Worm (Caenorhabditis elegans) whole organism, L1 larva: ENCODE data around the gene acy-4.

Source experiments
- C04F5.9 ChIP-seq: sonication (generic microtip); optimal IDR thresholded peaks from 2 replicates; lab custom pipeline; 2016; ENCODE audit warnings: missing genetic modification characterization, missing compliant biosample characterization
- F16B12.6 ChIP-seq: fragments of 150-350 bp; optimal IDR thresholded peaks from 2 replicates; lab custom pipeline; 2014; ENCODE audit warnings: missing biosample characterization, missing genetic modification characterization
- Y116A8C.19 ChIP-seq: sonication (generic microtip); optimal IDR thresholded peaks from 2 replicates; lab custom pipeline; 2016; ENCODE audit warnings: missing compliant biosample characterization, missing genetic modification characterization, borderline replicate concordance
- blmp-1 ChIP-seq: fragments of 150-350 bp; optimal IDR thresholded peaks from 2 replicates; lab custom pipeline; 2014; ENCODE audit warnings: missing biosample characterization, missing genetic modification characterization
- ceh-63 ChIP-seq: fragments of 200-800 bp; sonication (Bioruptor generic); optimal IDR thresholded peaks from 2 replicates; lab custom pipeline; 2018; ENCODE audit warnings: mild to moderate bottlenecking, missing genetic modification characterization, missing compliant biosample characterization
- ceh-82 ChIP-seq, 3 experiments: fragments of 150-350 bp in 1 of 3; sonication (generic microtip) in 2 of 3; optimal IDR thresholded peaks; 2 replicates each; lab custom pipeline; 2014 to 2017; ENCODE audit warnings: missing biosample characterization in 3 of 3, missing genetic modification characterization in 3 of 3
- dsc-1 ChIP-seq: sonication (generic microtip); optimal IDR thresholded peaks from 2 replicates; lab custom pipeline; 2016; ENCODE audit warnings: mild to moderate bottlenecking, missing genetic modification characterization, missing compliant biosample characterization
- efl-1 ChIP-seq, 4 experiments: fragments of 150-350 bp; optimal IDR thresholded peaks in 3 of 4; peaks in 1 of 4; 1 replicate in 1 of 4; 2 replicates in 3 of 4; lab custom pipeline; 2014; ENCODE audit warnings: missing biosample characterization in 2 of 4, missing genetic modification characterization in 2 of 4, missing genetic modification reagents in 2 of 4
- efl-3 ChIP-seq: fragments of 200-800 bp; sonication (Bioruptor generic); optimal IDR thresholded peaks from 2 replicates; lab custom pipeline; 2018; ENCODE audit warnings: mild to moderate bottlenecking, missing genetic modification characterization, missing compliant biosample characterization
- egl-13 ChIP-seq: sonication (generic microtip); optimal IDR thresholded peaks from 2 replicates; lab custom pipeline; 2016; ENCODE audit warnings: missing genotype, missing genetic modification reagents, missing genetic modification characterization, missing compliant biosample characterization
- elt-2 ChIP-seq: sonication (generic microtip); optimal IDR thresholded peaks from 2 replicates; lab custom pipeline; 2016; ENCODE audit warnings: missing genetic modification characterization, mild to moderate bottlenecking, inconsistent platforms, missing compliant biosample characterization, missing genetic modification reagents
- elt-3 ChIP-seq, 6 experiments: fragments of 150-350 bp in 1 of 6; sonication (generic microtip); optimal IDR thresholded peaks; 2 replicates each; lab custom pipeline; 2017 to 2018; ENCODE audit warnings: missing biosample characterization in 6 of 6, missing genetic modification characterization in 6 of 6, inconsistent platforms in 1 of 6
- ets-5 ChIP-seq: fragments of 200-800 bp; sonication (Bioruptor generic); IDR thresholded peaks from 2 replicates; pipeline ENCODE4 v1.3.6; 2022; ENCODE audit warnings: missing genetic modification characterization, missing compliant biosample characterization
- fkh-8 ChIP-seq: sonication (generic microtip); optimal IDR thresholded peaks from 2 replicates; lab custom pipeline; 2016; ENCODE audit warnings: mild to moderate bottlenecking, missing genetic modification characterization, missing compliant biosample characterization
- hlh-17 ChIP-seq: fragments of 200-800 bp; sonication (Bioruptor generic); optimal IDR thresholded peaks from 2 replicates; lab custom pipeline; 2018; ENCODE audit warnings: missing genetic modification characterization, mild to moderate bottlenecking, missing compliant biosample characterization, moderate library complexity, borderline replicate concordance
- lin-14 ChIP-seq: fragments of 200-800 bp; sonication (Bioruptor generic); optimal IDR thresholded peaks from 2 replicates; lab custom pipeline; 2018; ENCODE audit warnings: mild to moderate bottlenecking, missing genetic modification characterization, moderate library complexity, missing compliant biosample characterization
- lin-15B ChIP-seq: fragments of 150-350 bp; sonication (generic microtip); optimal IDR thresholded peaks from 3 replicates; lab custom pipeline; 2014; ENCODE audit warnings: missing biosample characterization, missing genetic modification characterization
- lin-35 ChIP-seq, 2 experiments: fragments of 150-350 bp; optimal IDR thresholded peaks; 2 replicates each; lab custom pipeline; 2014; ENCODE audit warnings: missing biosample characterization in 2 of 2, missing genetic modification characterization in 2 of 2, missing genetic modification reagents in 2 of 2
- lir-3 ChIP-seq: sonication (generic microtip); optimal IDR thresholded peaks from 2 replicates; lab custom pipeline; 2016; ENCODE audit warnings: mild to moderate bottlenecking, missing genetic modification characterization, moderate library complexity, missing compliant biosample characterization; ENCODE audit not compliant: poor library complexity
- lsy-2 ChIP-seq, 2 experiments: fragments of 150-350 bp; optimal IDR thresholded peaks; 2 replicates each; lab custom pipeline; 2014; ENCODE audit warnings: missing biosample characterization in 2 of 2, missing genetic modification characterization in 2 of 2
- mab-9 ChIP-seq: fragments of 200-800 bp; sonication (Bioruptor generic); IDR thresholded peaks from 2 replicates; pipeline ENCODE4 v1.3.6; 2022; ENCODE audit warnings: missing genetic modification reagents, missing genetic modification characterization, missing compliant biosample characterization
- mef-2 ChIP-seq: fragments of 150-350 bp; optimal IDR thresholded peaks from 2 replicates; lab custom pipeline; 2014; ENCODE audit warnings: missing biosample characterization, missing genetic modification characterization
- nhr-12 ChIP-seq: sonication (generic microtip); optimal IDR thresholded peaks from 2 replicates; lab custom pipeline; 2017; ENCODE audit warnings: missing biosample characterization, missing genetic modification characterization
- nhr-19 ChIP-seq: fragments of 200-800 bp; sonication (Bioruptor generic); conservative IDR thresholded peaks from 2 replicates; pipeline ENCODE4 v1.3.6; 2022; ENCODE audit warnings: missing genetic modification characterization, missing compliant biosample characterization
- nhr-20 ChIP-seq: sonication (generic microtip); optimal IDR thresholded peaks from 2 replicates; lab custom pipeline; 2016; ENCODE audit warnings: mild to moderate bottlenecking, missing genetic modification characterization, missing compliant biosample characterization
- nhr-28 ChIP-seq: fragments of 150-350 bp; optimal IDR thresholded peaks from 2 replicates; lab custom pipeline; 2014; ENCODE audit warnings: missing biosample characterization, missing genetic modification characterization
- nhr-47 ChIP-seq: sonication (generic microtip); optimal IDR thresholded peaks from 2 replicates; lab custom pipeline; 2016; ENCODE audit warnings: mild to moderate bottlenecking, missing genetic modification characterization, moderate library complexity, missing compliant biosample characterization
- nhr-76 ChIP-seq: sonication (generic microtip); optimal IDR thresholded peaks from 2 replicates; lab custom pipeline; 2017; ENCODE audit warnings: missing biosample characterization, missing genetic modification characterization
- nhr-77 ChIP-seq: fragments of 150-350 bp; optimal IDR thresholded peaks from 2 replicates; lab custom pipeline; 2014; ENCODE audit warnings: missing biosample characterization, missing genetic modification characterization
- nhr-85 ChIP-seq: sonication (generic microtip); peaks from one replicate; lab custom pipeline; 2016; ENCODE audit warnings: missing genetic modification characterization, inconsistent platforms, missing compliant biosample characterization
- nhr-90 ChIP-seq: sonication (generic microtip); optimal IDR thresholded peaks from 2 replicates; lab custom pipeline; 2016; ENCODE audit warnings: mild to moderate bottlenecking, missing genetic modification characterization, missing compliant biosample characterization; ENCODE audit not compliant: poor library complexity
- pag-3 ChIP-seq: sonication (generic microtip); optimal IDR thresholded peaks from 2 replicates; lab custom pipeline; 2017; ENCODE audit warnings: missing genetic modification characterization, mild to moderate bottlenecking, missing compliant biosample characterization, antibody characterized with exemption, borderline replicate concordance; ENCODE audit not compliant: insufficient read depth
- pax-3 ChIP-seq: fragments of 200-800 bp; sonication (Bioruptor generic); optimal IDR thresholded peaks from 2 replicates; lab custom pipeline; 2018; ENCODE audit warnings: mild to moderate bottlenecking, missing genetic modification characterization, moderate library complexity, missing compliant biosample characterization
- rnt-1 ChIP-seq: sonication (generic microtip); optimal IDR thresholded peaks from 2 replicates; lab custom pipeline; 2016; ENCODE audit warnings: mild to moderate bottlenecking, missing genetic modification characterization, moderate library complexity, missing compliant biosample characterization
- skn-1 ChIP-seq: fragments of 150-350 bp; optimal IDR thresholded peaks from 2 replicates; lab custom pipeline; 2014; ENCODE audit warnings: missing biosample characterization, missing genetic modification characterization
- snpc-4 ChIP-seq: fragments of 150-350 bp; optimal IDR thresholded peaks from 2 replicates; lab custom pipeline; 2014; ENCODE audit warnings: missing biosample characterization, missing genetic modification characterization
- sox-4 ChIP-seq: sonication (generic microtip); optimal IDR thresholded peaks from 2 replicates; lab custom pipeline; 2016; ENCODE audit warnings: missing genetic modification characterization, missing compliant biosample characterization
- sptf-1 ChIP-seq: fragments of 150-350 bp; optimal IDR thresholded peaks from 2 replicates; lab custom pipeline; 2014; ENCODE audit warnings: missing biosample characterization, missing genetic modification characterization
- swsn-7 ChIP-seq: sonication (generic microtip); optimal IDR thresholded peaks from 2 replicates; lab custom pipeline; 2016; ENCODE audit warnings: missing genetic modification characterization, missing compliant biosample characterization
- tbx-2 ChIP-seq: sonication (generic microtip); optimal IDR thresholded peaks from 2 replicates; lab custom pipeline; 2016; ENCODE audit warnings: missing genetic modification characterization, missing compliant biosample characterization
- unc-130 ChIP-seq: fragments of 150-350 bp; optimal IDR thresholded peaks from 2 replicates; lab custom pipeline; 2017; ENCODE audit warnings: missing biosample characterization, missing genetic modification characterization, inconsistent platforms
- unc-86 ChIP-seq: sonication (generic microtip); optimal IDR thresholded peaks from 2 replicates; lab custom pipeline; 2016; ENCODE audit warnings: missing genetic modification characterization, missing compliant biosample characterization
- unc-98 ChIP-seq: fragments of 200-800 bp; sonication (Bioruptor generic); IDR thresholded peaks from 2 replicates; pipeline ENCODE4 v1.3.6; 2022; ENCODE audit warnings: missing genetic modification characterization, missing compliant biosample characterization
- xbp-1 ChIP-seq: sonication (generic microtip); optimal IDR thresholded peaks from 2 replicates; lab custom pipeline; 2016; ENCODE audit warnings: missing genetic modification characterization, missing compliant biosample characterization
- zag-1 ChIP-seq: fragments of 150-350 bp; optimal IDR thresholded peaks from 2 replicates; lab custom pipeline; 2014; ENCODE audit warnings: missing biosample characterization, missing genetic modification characterization

The acy-4 gene

ce11 chrV:5596391-5597030 lies 34.2 kb downstream of the acy-4 start, which contains the start of gene zhit-1 (continued):
- TF ChIP-seq lsy-2 (tag; optimal IDR thresholded peaks at IDR 0.05; lab: Kevin White, UChicago) (peak; percentile 21 to 70), sox-4 (tag; lab: Kevin White, UChicago) (no peak), nhr-90 (tag; lab: Kevin White, UChicago) (peak; percentile 37), elt-3 (tag; optimal IDR thresholded peaks at IDR 0.05; lab: Kevin White, UChicago) (no peak), zag-1 (tag; lab: Kevin White, UChicago) (no peak)

ce11 chrV:5594315-5594714 lies 36.4 kb downstream of the acy-4 start, which contains the start of gene crn-2:
Gene crn-2 (plus strand): TSS chrV:5594615.
- no peak for TF ChIP-seq tbx-2
- TF ChIP-seq snpc-4 (tag; lab: Kevin White, UChicago), result no peak
- TF ChIP-seq sox-4 (tag; lab: Kevin White, UChicago), result no peak
- TF ChIP-seq rnt-1 (tag; lab: Kevin White, UChicago), result no peak
- TF ChIP-seq F16B12.6 (tag; lab: Kevin White, UChicago), result no peak
- no peak for TF ChIP-seq lin-15B (tag; lab: Kevin White, UChicago)
- TF ChIP-seq egl-13 (tag; lab: Kevin White, UChicago), result no peak
- no peak for TF ChIP-seq hlh-17 (GFP tag; lab: Kevin White, UChicago)
- no peak for TF ChIP-seq ceh-82 (tag; optimal IDR thresholded peaks at IDR 0.05; lab: Kevin White, UChicago)
- no peak for TF ChIP-seq skn-1 (tag; lab: Kevin White, UChicago)
- no peak for TF ChIP-seq nhr-28 (tag; lab: Kevin White, UChicago)
- no peak for TF ChIP-seq mef-2
- TF ChIP-seq nhr-47, result no peak

ce11 chrV:5593406-5593805 lies 37.3 kb downstream of the acy-4 start, which contains the start of gene mrpl-48:
Gene mrpl-48 (plus strand): TSS chrV:5593706.
- TF ChIP-seq nhr-19 (GFP tag; lab: Robert Waterston, UW), result no peak
- TF ChIP-seq blmp-1 (tag; lab: Kevin White, UChicago), result no peak
- TF ChIP-seq unc-130 (tag; lab: Kevin White, UChicago), result no peak
- TF ChIP-seq nhr-20 (tag; lab: Kevin White, UChicago), result no peak
- TF ChIP-seq nhr-85 (tag; lab: Kevin White, UChicago), result no peak
- no peak for TF ChIP-seq swsn-7 (tag; lab: Kevin White, UChicago)

ce11 chrV:5592323-5592722 lies 38.4 kb downstream of the acy-4 start, which contains the start of gene vps-37:
Gene vps-37 (plus strand): TSS chrV:5592700.
- TF ChIP-seq unc-98 (GFP tag; lab: Robert Waterston, UW), result no peak
- peak; percentile 77 for TF ChIP-seq xbp-1
- peak; percentile 99 for TF ChIP-seq F16B12.6 (tag; lab: Kevin White, UChicago)
- peak; percentile 68 for TF ChIP-seq mab-9
- no peak for TF ChIP-seq Y116A8C.19 (tag; lab: Kevin White, UChicago)
- no peak for TF ChIP-seq nhr-12
- TF ChIP-seq efl-3 (GFP tag; lab: Kevin White, UChicago), result no peak
- TF ChIP-seq elt-2, result no peak
- peak; percentile 79 for TF ChIP-seq lin-14 (GFP tag; lab: Kevin White, UChicago)
- no peak for TF ChIP-seq pax-3
- no peak for TF ChIP-seq nhr-77 (tag; lab: Kevin White, UChicago)
- TF ChIP-seq C04F5.9 (tag; lab: Kevin White, UChicago), result peak; percentile 37
- TF ChIP-seq nhr-19 (GFP tag; lab: Robert Waterston, UW), result peak; percentile 82
- no peak for TF ChIP-seq nhr-76 (tag; lab: Kevin White, UChicago)
- no peak for TF ChIP-seq ets-5 (GFP tag; lab: Robert Waterston, UW)
- peak; percentile 58 for TF ChIP-seq fkh-8 (tag; lab: Kevin White, UChicago)
- no peak for TF ChIP-seq sptf-1
- peak; percentile 91 for TF ChIP-seq efl-1 (optimal IDR thresholded peaks at IDR 0.05; lab: Kevin White, UChicago)
- TF ChIP-seq efl-1 (GFP tag; optimal IDR thresholded peaks at IDR 0.05 in 1 of 2; lab: Kevin White, UChicago), result peak; percentile 83 to 98
- peak; percentile 88 to 90 for TF ChIP-seq lin-35 (GFP tag; optimal IDR thresholded peaks at IDR 0.05; lab: Kevin White, UChicago)
- no peak for TF ChIP-seq ceh-63 (GFP tag; lab: Kevin White, UChicago)
- TF ChIP-seq lir-3 (tag; lab: Kevin White, UChicago), result peak; percentile 54
- TF ChIP-seq pag-3, result no peak
- TF ChIP-seq ceh-82 (tag; optimal IDR thresholded peaks at IDR 0.05; lab: Kevin White, UChicago), result peak; percentile 81 to 92 (median 86)
- peak; percentile 70 for TF ChIP-seq unc-86
- TF ChIP-seq mef-2, result peak; percentile 47
- TF ChIP-seq dsc-1 (tag; lab: Kevin White, UChicago), result peak; percentile 70
